Worm (Caenorhabditis elegans): ENCODE measurements around the gene R05D3.9.

DNA sequence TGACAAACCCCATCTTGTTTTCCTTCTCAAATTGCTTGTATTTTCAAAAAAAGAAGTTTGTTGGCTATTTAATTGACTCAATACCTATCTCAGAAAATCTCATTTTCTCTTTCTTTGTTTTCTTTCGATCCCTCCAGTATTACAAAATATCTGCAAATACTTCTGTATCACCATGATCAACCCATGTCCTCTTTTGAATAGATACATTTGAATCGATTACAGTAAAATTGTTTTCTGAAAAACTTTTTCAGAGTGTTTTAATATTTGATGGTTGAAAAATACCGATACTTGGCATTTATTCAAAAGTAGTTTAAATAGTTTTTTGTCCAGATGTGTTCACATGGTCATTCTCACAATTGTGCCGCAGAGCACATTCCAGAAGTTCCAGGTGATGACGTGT, 40.6 kb upstream of the R05D3.9 start, which contains the start of gene ZK353.9:
- no peak for TF ChIP-seq nhr-28 (tag; optimal IDR thresholded peaks at IDR 0.05)
- no peak for TF ChIP-seq ztf-11 (tag; optimal IDR thresholded peaks at IDR 0.05)
- no peak for TF ChIP-seq ZK546.5 (tag; optimal IDR thresholded peaks at IDR 0.05)
- no peak for TF ChIP-seq nhr-12 (tag; optimal IDR thresholded peaks at IDR 0.05)
- no peak for TF ChIP-seq nhr-77 (tag; optimal IDR thresholded peaks at IDR 0.05)
- no peak for TF ChIP-seq lin-15B (tag; optimal IDR thresholded peaks at IDR 0.05)
- no peak for TF ChIP-seq elt-3 (tag; optimal IDR thresholded peaks at IDR 0.05)
- TF ChIP-seq fkh-2 (tag; optimal IDR thresholded peaks at IDR 0.05): no peak
- TF ChIP-seq unc-39 (tag; optimal IDR thresholded peaks at IDR 0.05): no peak
- no peak for TF ChIP-seq nhr-76 (tag; optimal IDR thresholded peaks at IDR 0.05)
- no peak for TF ChIP-seq ceh-9 (tag; optimal IDR thresholded peaks at IDR 0.05)
- no peak for TF ChIP-seq daf-12 (tag; optimal IDR thresholded peaks at IDR 0.05)
